Fruit fly (Drosophila melanogaster): ENCODE measurements around the gene Coprox.

The Coprox gene

DNA sequence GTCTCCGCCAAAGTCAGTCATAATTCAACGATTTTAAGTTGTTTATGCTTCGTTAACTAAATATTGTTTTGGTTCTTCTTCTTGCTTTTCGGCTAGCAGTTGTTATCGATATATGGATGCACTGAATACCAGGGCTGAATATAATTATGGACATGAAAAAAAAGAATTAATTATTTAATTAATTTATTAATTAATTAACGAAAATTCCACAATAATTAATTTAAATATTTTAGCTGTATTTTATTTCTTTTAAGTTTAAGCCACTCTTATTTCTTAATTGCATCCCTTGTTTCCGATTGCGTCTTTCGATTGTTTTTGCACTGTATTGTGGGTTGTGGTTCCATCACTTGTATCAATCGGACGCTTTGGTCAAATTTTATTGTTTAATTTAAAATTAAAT is 14.1 kb upstream of the Coprox start, which contains the start of the genes Gas41 and SA1:
Gene Gas41, minus strand, starts transcription at position 112 of the 400 bp plus-strand sequence.
Gene SA1, plus strand, starts transcription at position 326 of the 400 bp plus-strand sequence.
- TF ChIP-seq br (GFP tag; optimal IDR thresholded peaks at IDR 0.05) (peak; percentile 62), dl (GFP tag; optimal IDR thresholded peaks at IDR 0.05; ENCODE audit: insufficient read depth in 1 of 2, partially characterized antibody in 2 of 2) (no peak), dmrt93B (GFP tag; optimal IDR thresholded peaks at IDR 0.05) (no peak), h (GFP tag; optimal IDR thresholded peaks at IDR 0.05) (no peak), OdsH (GFP tag; optimal IDR thresholded peaks at IDR 0.05) (peak; percentile 88), HLH106 (tag; optimal IDR thresholded peaks at IDR 0.05) (peak; percentile 91), brk (GFP tag; optimal IDR thresholded peaks at IDR 0.05) (no peak), dsf (GFP tag; optimal IDR thresholded peaks at IDR 0.05; ENCODE audit: borderline replicate concordance) (peak; percentile 78), N (GFP tag; optimal IDR thresholded peaks at IDR 0.05) (no peak), ey (GFP tag; optimal IDR thresholded peaks at IDR 0.05) (peak; percentile 76), Myc (optimal IDR thresholded peaks at IDR 0.05) (no peak), Rel (GFP tag; optimal IDR thresholded peaks at IDR 0.05) (no peak), Rel (tag; optimal IDR thresholded peaks at IDR 0.05) (no peak), Mio (GFP tag; optimal IDR thresholded peaks at IDR 0.05) (no peak), Hr78 (GFP tag; optimal IDR thresholded peaks at IDR 0.05) (no peak), usp (GFP tag; optimal IDR thresholded peaks at IDR 0.05) (no peak), jim (GFP tag; optimal IDR thresholded peaks at IDR 0.05) (no peak), foxo (GFP tag; optimal IDR thresholded peaks at IDR 0.05) (no peak), Abd-B (GFP tag; optimal IDR thresholded peaks at IDR 0.05) (no peak), sage (GFP tag; optimal IDR thresholded peaks at IDR 0.05) (no peak), tai (GFP tag; optimal IDR thresholded peaks at IDR 0.05) (no peak), lola (GFP tag; optimal IDR thresholded peaks at IDR 0.05) (no peak), woc (GFP tag; optimal IDR thresholded peaks at IDR 0.05) (no peak), Dif (GFP tag; optimal IDR thresholded peaks at IDR 0.05; ENCODE audit: partially characterized antibody) (no peak), Dfd (GFP tag; optimal IDR thresholded peaks at IDR 0.05) (no peak), CG9705 (GFP tag; optimal IDR thresholded peaks at IDR 0.05) (peak; percentile 64), Sp1 (GFP tag; optimal IDR thresholded peaks at IDR 0.05) (peak; percentile 90), psq (GFP tag; optimal IDR thresholded peaks at IDR 0.05) (peak; percentile 44), sv (GFP tag; optimal IDR thresholded peaks at IDR 0.05) (peak; percentile 44), rgr (GFP tag; optimal IDR thresholded peaks at IDR 0.05) (no peak), Jra (GFP tag; optimal IDR thresholded peaks at IDR 0.05) (no peak), CrebA (GFP tag; optimal IDR thresholded peaks at IDR 0.05; ENCODE audit: borderline replicate concordance) (no peak), pan (optimal IDR thresholded peaks at IDR 0.05) (no peak), fru (GFP tag; optimal IDR thresholded peaks at IDR 0.05) (no peak), CG32264 (GFP tag; optimal IDR thresholded peaks at IDR 0.05) (no peak), Vsx2 (GFP tag; optimal IDR thresholded peaks at IDR 0.05; ENCODE audit: partially characterized antibody) (no peak), Hnf4 (GFP tag; optimal IDR thresholded peaks at IDR 0.05) (no peak), GATAd (GFP tag; optimal IDR thresholded peaks at IDR 0.05) (no peak), Hr83 (GFP tag; optimal IDR thresholded peaks at IDR 0.05; ENCODE audit: poor library complexity, severe bottlenecking) (no peak)

dm6 chr2L:6956725-6957124 is 7.5 kb upstream of the Coprox start, which contains the start of the genes CG13775 and CG3430:
CG13775 (minus strand) TSS chr2L:6956950.
CG3430 (plus strand) TSS chr2L:6957008.
- TF ChIP-seq Myc (optimal IDR thresholded peaks at IDR 0.05) (peak; percentile 33), fru (GFP tag; optimal IDR thresholded peaks at IDR 0.05) (no peak), h (GFP tag; optimal IDR thresholded peaks at IDR 0.05) (no peak), OdsH (GFP tag; optimal IDR thresholded peaks at IDR 0.05) (peak; percentile 5), HLH106 (tag; optimal IDR thresholded peaks at IDR 0.05) (peak; percentile 39), psq (GFP tag; optimal IDR thresholded peaks at IDR 0.05) (peak; percentile 0)

DNA sequence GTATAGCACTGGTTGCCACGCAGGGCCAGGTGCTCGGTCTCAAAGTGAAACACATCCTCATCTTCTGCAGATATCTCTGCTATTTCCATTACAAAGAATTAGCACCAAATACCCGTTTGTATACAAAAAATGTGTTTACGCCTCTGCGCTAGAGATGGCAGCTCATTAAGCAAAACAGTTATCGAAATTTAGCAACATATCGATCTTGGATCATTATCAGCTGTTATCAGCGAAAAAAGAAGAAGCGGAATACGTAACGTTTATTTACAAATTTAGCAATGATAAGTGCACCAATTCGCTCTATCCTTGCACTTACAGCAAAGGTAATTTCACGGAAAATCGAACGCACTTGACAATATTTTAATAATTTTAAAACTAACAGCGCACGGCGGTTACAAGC is 4.1 kb upstream of the Coprox start, which contains the start of the genes Atac1 and Hmgcl:
Gene Atac1, minus strand, starts transcription at position 164 of the 400 bp plus-strand sequence.
Gene Hmgcl, plus strand, starts transcription at position 213 of the 400 bp plus-strand sequence.
- TF ChIP-seq foxo (GFP tag; optimal IDR thresholded peaks at IDR 0.05) (no peak), Hr78 (GFP tag; optimal IDR thresholded peaks at IDR 0.05) (no peak), CG9705 (GFP tag; optimal IDR thresholded peaks at IDR 0.05) (no peak), dl (GFP tag; optimal IDR thresholded peaks at IDR 0.05; ENCODE audit: insufficient read depth in 1 of 2, partially characterized antibody in 2 of 2) (no peak), Dfd (GFP tag; optimal IDR thresholded peaks at IDR 0.05) (no peak), brk (GFP tag; optimal IDR thresholded peaks at IDR 0.05) (no peak)

Measured in whole organism, wandering third instar larva.